Worm (Caenorhabditis elegans) whole organism, L1 larva: ENCODE results near the gene srj-1.

ENCODE experiments used
- C34B4.2 ChIP-seq: sonication (generic microtip); optimal IDR thresholded peaks from 2 replicates; lab custom pipeline; 2017; ENCODE audit warnings: mild to moderate bottlenecking, missing genetic modification characterization, missing compliant biosample characterization
- alr-1 ChIP-seq: fragments of 200-800 bp; sonication (Bioruptor generic); optimal IDR thresholded peaks from 2 replicates; lab custom pipeline; 2018; ENCODE audit warnings: borderline replicate concordance, mild to moderate bottlenecking, missing genetic modification characterization, missing compliant biosample characterization
- elt-3 ChIP-seq, 6 experiments: fragments of 150-350 bp in 1 of 6; sonication (generic microtip); optimal IDR thresholded peaks; 2 replicates each; lab custom pipeline; 2017 to 2018; ENCODE audit warnings: missing biosample characterization in 6 of 6, missing genetic modification characterization in 6 of 6, inconsistent platforms in 1 of 6
- fkh-10 ChIP-seq: sonication (generic microtip); optimal IDR thresholded peaks from 2 replicates; lab custom pipeline; 2017; ENCODE audit warnings: missing biosample characterization, missing genetic modification reagents, missing genetic modification characterization
- lin-35 ChIP-seq, 2 experiments: fragments of 150-350 bp; optimal IDR thresholded peaks; 2 replicates each; lab custom pipeline; 2014; ENCODE audit warnings: missing biosample characterization in 2 of 2, missing genetic modification characterization in 2 of 2, missing genetic modification reagents in 2 of 2
- skn-1 ChIP-seq: fragments of 150-350 bp; optimal IDR thresholded peaks from 2 replicates; lab custom pipeline; 2014; ENCODE audit warnings: missing biosample characterization, missing genetic modification characterization
- ztf-4 ChIP-seq: fragments of 150-350 bp; optimal IDR thresholded peaks from 2 replicates; lab custom pipeline; 2014; ENCODE audit warnings: missing biosample characterization, missing genetic modification characterization

- no peak for TF ChIP-seq elt-3 (tag; optimal IDR thresholded peaks at IDR 0.05; lab: Kevin White, UChicago)
- TF ChIP-seq fkh-10: no peak
- TF ChIP-seq C34B4.2 (tag; lab: Kevin White, UChicago): no peak
- no peak for TF ChIP-seq lin-35 (GFP tag; optimal IDR thresholded peaks at IDR 0.05; lab: Kevin White, UChicago)
- TF ChIP-seq skn-1 (tag; lab: Kevin White, UChicago): no peak
- TF ChIP-seq alr-1 (tag; lab: Kevin White, UChicago): no peak
- TF ChIP-seq ztf-4 (tag; lab: Kevin White, UChicago): no peak
Observed at ce11 chrIV:11942313-11942712, 22.9 kb downstream of the srj-1 start, which contains the start of gene ZK829.1.
